Worm (Caenorhabditis elegans): Measurements from ENCODE around the gene Y50E8A.12.

DNA sequence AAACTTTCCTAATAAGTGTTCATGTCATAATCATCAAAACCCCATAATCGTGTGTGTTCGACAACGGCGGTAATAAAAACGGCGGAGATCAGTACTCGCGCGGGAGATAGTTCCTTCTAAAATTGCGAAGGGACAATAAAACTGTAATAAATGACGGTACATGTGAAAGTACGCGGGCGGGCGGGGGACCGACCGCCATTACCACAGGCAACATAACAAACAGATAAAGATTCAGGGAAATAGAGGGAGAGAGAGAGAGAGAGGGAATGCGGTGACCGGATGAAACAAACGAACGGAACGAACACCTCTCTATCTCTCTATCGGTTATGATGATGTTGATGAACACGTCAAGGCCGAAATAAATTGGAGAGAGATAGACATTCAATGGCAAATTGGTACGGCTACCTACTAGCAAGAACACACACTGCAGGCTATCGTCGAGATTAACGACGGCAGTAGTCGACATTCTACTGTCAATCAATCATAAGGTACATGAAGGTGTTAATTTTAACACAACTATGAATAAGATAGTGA lies 22.3 kb upstream of the Y50E8A.12 start:
- TF ChIP-seq nhr-42 (GFP tag; IDR thresholded peaks at IDR 0.05) = no peak
- TF ChIP-seq mep-1 (tag; optimal IDR thresholded peaks at IDR 0.05) = no peak
- TF ChIP-seq attf-4 (tag; optimal IDR thresholded peaks at IDR 0.05) = no peak
- no peak for TF ChIP-seq unc-39 (tag; optimal IDR thresholded peaks at IDR 0.05)
- no peak for TF ChIP-seq ceh-32 (tag; optimal IDR thresholded peaks at IDR 0.05; ENCODE audit: poor library complexity)
